Fruit fly (Drosophila melanogaster): ENCODE data around the gene CG6985.

The CG6985 gene

DNA sequence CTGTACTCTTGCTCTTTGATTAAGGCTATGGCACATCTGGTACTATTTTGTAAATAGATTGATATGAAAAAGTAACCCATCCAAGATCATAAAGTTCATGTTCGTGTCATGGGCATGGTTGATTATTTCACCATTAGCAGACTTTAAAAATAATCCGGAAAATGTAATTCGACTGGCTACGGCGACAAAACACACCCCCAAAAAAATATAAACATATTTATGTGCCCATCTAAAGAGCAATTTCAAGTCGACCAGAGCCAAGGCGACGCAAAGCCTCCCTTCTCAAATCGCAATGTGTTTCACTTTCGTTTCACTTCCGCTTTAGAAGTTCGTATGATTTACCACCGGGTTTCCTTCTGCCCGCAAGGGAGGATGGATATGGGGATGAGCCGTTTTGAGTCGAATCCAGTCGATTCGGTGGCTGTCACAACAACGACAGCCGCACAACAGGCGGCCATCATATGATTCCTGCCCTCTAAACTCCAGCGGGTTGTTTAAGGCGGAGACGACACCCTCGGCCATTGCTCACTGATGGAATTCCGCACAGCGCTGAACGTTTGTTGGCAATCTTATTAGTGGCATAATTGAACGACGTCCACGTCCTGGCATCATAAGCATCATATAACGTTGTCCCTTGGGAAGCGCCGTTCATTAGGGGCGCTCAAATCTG, 21.9 kb upstream of the CG6985 start (continued):
- TF ChIP-seq CG6813 (GFP tag; optimal IDR thresholded peaks at IDR 0.05) (no peak), gsb-n (tag; optimal IDR thresholded peaks at IDR 0.05) (peak; percentile 79), pho (GFP tag; optimal IDR thresholded peaks at IDR 0.05) (no peak), org-1 (GFP tag; optimal IDR thresholded peaks at IDR 0.05) (no peak), CG8944 (GFP tag; optimal IDR thresholded peaks at IDR 0.05) (no peak), CG2199 (GFP tag; IDR thresholded peaks at IDR 0.05) (0 out of 3 replicates have a peak, but pooled peaks have one; percentile 39), shn (GFP tag; optimal IDR thresholded peaks at IDR 0.05) (no peak), CG7745 (tag; optimal IDR thresholded peaks at IDR 0.05) (no peak), Ets65A (GFP tag) (peak; percentile 35), sens (GFP tag) (peak; percentile 42), C15 (GFP tag; IDR thresholded peaks at IDR 0.05) (no peak), aop (GFP tag; IDR thresholded peaks at IDR 0.05) (no peak), CG10147 (GFP tag; optimal IDR thresholded peaks at IDR 0.05) (no peak), bsh (GFP tag; optimal IDR thresholded peaks at IDR 0.05) (no peak), TFAM (GFP tag; optimal IDR thresholded peaks at IDR 0.05) (no peak), sim (GFP tag; IDR thresholded peaks at IDR 0.05) (no peak), Med (GFP tag) (peak; percentile 49), eyg (GFP tag; optimal IDR thresholded peaks at IDR 0.05) (no peak), Nf-YC (tag; optimal IDR thresholded peaks at IDR 0.05) (no peak), CG10959 (GFP tag; IDR thresholded peaks at IDR 0.05) (no peak), sens-2 (GFP tag; IDR thresholded peaks at IDR 0.05) (no peak), CG10462 (GFP tag; optimal IDR thresholded peaks at IDR 0.05) (no peak), ac (GFP tag; optimal IDR thresholded peaks at IDR 0.05) (no peak), exex (tag; optimal IDR thresholded peaks at IDR 0.05) (no peak), pita (GFP tag; optimal IDR thresholded peaks at IDR 0.05) (no peak), abd-A (tag; optimal IDR thresholded peaks at IDR 0.05) (peak; percentile 59), CG10321 (GFP tag; IDR thresholded peaks at IDR 0.05) (no peak), Drgx (GFP tag; IDR thresholded peaks at IDR 0.05) (no peak), oc (tag; optimal IDR thresholded peaks at IDR 0.05) (peak; percentile 42), CG6854 (GFP tag; optimal IDR thresholded peaks at IDR 0.05) (no peak), Hmr (GFP tag; optimal IDR thresholded peaks at IDR 0.05) (no peak), Hey (tag; optimal IDR thresholded peaks at IDR 0.05) (peak; percentile 77), ara (GFP tag; IDR thresholded peaks at IDR 0.05) (no peak), tna (GFP tag; IDR thresholded peaks at IDR 0.05; ENCODE audit: partially characterized antibody) (no peak), sob (GFP tag; IDR thresholded peaks at IDR 0.05) (no peak), Jarid2 (GFP tag; optimal IDR thresholded peaks at IDR 0.05) (no peak), CG4854 (GFP tag; optimal IDR thresholded peaks at IDR 0.05) (no peak), GATAe (GFP tag; conservative IDR thresholded peaks at IDR 0.05) (no peak), sc (optimal IDR thresholded peaks at IDR 0.05) (no peak), sc (GFP tag; optimal IDR thresholded peaks at IDR 0.05) (no peak), CG11504 (tag; optimal IDR thresholded peaks at IDR 0.05) (no peak), Bdp1 (GFP tag; optimal IDR thresholded peaks at IDR 0.05) (no peak), CG2678 (tag; optimal IDR thresholded peaks at IDR 0.05) (no peak), slp2 (GFP tag; optimal IDR thresholded peaks at IDR 0.05) (no peak), tap (tag; optimal IDR thresholded peaks at IDR 0.05) (peak; percentile 13), CG5953 (GFP tag; IDR thresholded peaks at IDR 0.05) (no peak), Oli (tag; optimal IDR thresholded peaks at IDR 0.05) (no peak), rib (GFP tag; IDR thresholded peaks at IDR 0.05) (no peak), CG10209 (GFP tag; optimal IDR thresholded peaks at IDR 0.05) (no peak), Sry-δ (GFP tag; optimal IDR thresholded peaks at IDR 0.05) (no peak), ttk (GFP tag; IDR thresholded peaks at IDR 0.05) (no peak)
